Fruit fly (Drosophila melanogaster): ENCODE data around the gene Mrgn1.

- TF ChIP-seq psq (optimal IDR thresholded peaks at IDR 0.05) (no peak), insv (optimal IDR thresholded peaks at IDR 0.05) (no peak), Sin3A (optimal IDR thresholded peaks at IDR 0.05) (no peak)
Measured at dm6 chrX:13770768-13771167, 49.0 kb upstream of the Mrgn1 start.
